Worm (Caenorhabditis elegans) whole organism, late embryonic: ENCODE results near the gene K02E2.6.

Experiments
- pha-2 ChIP-seq: sonication (generic microtip); optimal IDR thresholded peaks from 2 replicates; lab custom pipeline; 2017; ENCODE audit warnings: mild to moderate bottlenecking, missing genetic modification characterization, missing compliant biosample characterization

Gene K02E2.6

DNA sequence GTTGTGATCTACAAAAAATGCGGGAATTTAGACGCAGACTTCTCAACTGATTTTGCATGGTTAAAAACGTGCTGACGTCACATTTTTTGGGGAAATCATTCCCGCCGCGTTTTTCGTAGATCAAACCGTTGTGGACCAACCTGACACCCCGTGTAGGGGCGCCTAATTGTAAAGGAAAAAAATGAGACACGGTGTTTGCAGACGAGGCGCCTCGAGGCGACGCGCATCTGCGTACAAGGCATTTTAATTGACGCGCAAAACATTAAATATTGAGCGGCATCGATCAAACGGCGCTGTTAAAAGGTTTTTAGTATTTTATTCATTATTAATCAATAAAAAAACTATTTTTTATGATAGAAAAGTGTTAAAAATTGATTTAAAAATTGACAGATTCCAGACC is 51.0 kb downstream of the K02E2.6 start:
- peak; percentile 54 for TF ChIP-seq pha-2
